Fruit fly (Drosophila melanogaster): ENCODE data around the gene CG42249.

CG42249 gene

DNA sequence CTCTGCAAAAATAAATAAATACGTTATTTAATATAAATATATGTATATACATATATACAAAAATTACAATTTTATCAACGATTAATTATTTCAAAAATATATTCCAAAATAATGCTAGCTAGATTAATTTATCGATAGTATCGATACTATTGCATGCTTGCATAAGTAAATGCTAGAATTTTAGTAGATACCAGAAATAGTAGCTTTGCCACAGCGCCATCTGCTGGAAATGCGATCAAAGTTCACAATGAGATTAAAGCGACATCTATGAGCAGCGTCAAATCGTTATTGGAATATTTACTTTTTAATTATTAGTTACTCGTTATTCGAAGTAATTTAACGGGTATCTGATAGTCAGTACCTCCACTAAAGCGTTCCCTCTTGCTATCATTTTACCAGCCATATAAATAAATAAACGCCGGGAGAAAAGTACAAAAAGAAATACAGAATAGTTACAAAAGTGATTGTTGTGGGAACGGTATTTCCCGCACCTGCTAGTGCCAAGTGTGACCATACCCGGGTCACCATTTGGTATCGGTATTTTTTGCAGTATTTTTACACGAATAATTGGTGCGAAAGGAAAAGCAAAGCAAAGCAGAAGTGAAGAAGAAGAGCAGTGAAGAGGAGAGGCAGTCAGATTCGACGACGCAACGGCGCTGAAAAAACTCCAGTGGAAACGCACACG is 57.9 kb downstream of the CG42249 start, which contains the start of the genes rtv and Dlic (continued):
- no peak for TF ChIP-seq CG7368 (GFP tag; optimal IDR thresholded peaks at IDR 0.05)
- TF ChIP-seq lz (GFP tag; optimal IDR thresholded peaks at IDR 0.05): peak; percentile 44
- no peak for TF ChIP-seq fd85E (GFP tag; optimal IDR thresholded peaks at IDR 0.05)
- no peak for TF ChIP-seq dac (GFP tag; optimal IDR thresholded peaks at IDR 0.05)
- TF ChIP-seq CG11902 (GFP tag; optimal IDR thresholded peaks at IDR 0.05): no peak
- peak; percentile 4 for TF ChIP-seq pdm3 (GFP tag; optimal IDR thresholded peaks at IDR 0.05)
- no peak for TF ChIP-seq fd59A (GFP tag; optimal IDR thresholded peaks at IDR 0.05)
- TF ChIP-seq CG8119 (GFP tag; IDR thresholded peaks at IDR 0.05): no peak
- no peak for TF ChIP-seq OdsH (GFP tag; optimal IDR thresholded peaks at IDR 0.05)
- no peak for TF ChIP-seq Sox14 (GFP tag; optimal IDR thresholded peaks at IDR 0.05)
- TF ChIP-seq Smox (GFP tag; optimal IDR thresholded peaks at IDR 0.05): no peak
- TF ChIP-seq Ets21C (GFP tag; optimal IDR thresholded peaks at IDR 0.05): peak; percentile 19
- TF ChIP-seq CG10631 (GFP tag; optimal IDR thresholded peaks at IDR 0.05): no peak
- peak; percentile 0 for TF ChIP-seq acj6 (GFP tag; optimal IDR thresholded peaks at IDR 0.05)
- peak; percentile 78 for TF ChIP-seq svp (GFP tag)
- no peak for TF ChIP-seq CG1621 (tag; optimal IDR thresholded peaks at IDR 0.05)
- peak; percentile 41 for TF ChIP-seq CG31627 (GFP tag; optimal IDR thresholded peaks at IDR 0.05)
- TF ChIP-seq Eip78C (GFP tag): peak; percentile 14
- TF ChIP-seq Ets96B (tag; optimal IDR thresholded peaks at IDR 0.05): no peak
- no peak for TF ChIP-seq CG15336 (GFP tag; IDR thresholded peaks at IDR 0.05)
- no peak for TF ChIP-seq Gug (GFP tag; IDR thresholded peaks at IDR 0.05)

DNA sequence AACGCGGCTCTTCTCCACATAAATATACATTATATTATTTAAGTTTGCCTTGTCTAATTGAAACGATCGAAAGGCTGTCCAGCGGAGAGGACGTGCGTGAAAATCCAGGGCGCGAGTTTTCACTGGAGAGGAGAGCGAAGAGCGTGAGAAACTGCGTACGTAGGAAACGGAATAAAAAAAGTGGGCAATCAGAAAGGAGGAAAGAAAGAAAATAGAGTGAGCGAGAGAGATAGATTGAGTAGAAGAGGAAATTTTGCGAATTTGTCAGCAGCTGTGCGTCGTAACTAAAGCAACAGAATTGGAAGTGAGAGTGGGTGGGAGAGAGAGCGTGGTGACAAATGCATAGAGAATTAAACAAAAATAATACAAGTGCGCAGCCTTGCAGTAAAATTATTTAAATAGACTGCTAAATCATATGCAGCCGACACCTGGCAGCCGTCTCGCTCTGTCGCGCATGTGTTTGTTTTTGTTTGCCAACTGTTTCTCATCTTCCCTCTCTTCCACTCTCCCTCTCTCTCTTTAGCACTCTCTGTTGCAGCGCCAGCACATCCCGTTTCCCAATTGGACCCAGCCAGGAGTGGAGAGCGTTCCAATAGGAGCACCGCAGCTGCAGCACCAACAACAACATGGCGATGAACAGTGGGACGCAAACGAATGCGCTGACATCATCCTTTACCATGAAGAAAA is 58.6 kb downstream of the CG42249 start:
- TF ChIP-seq eg (GFP tag; IDR thresholded peaks at IDR 0.05) (peak; percentile 14; the same call in 1 of the 3 replicates), fkh (GFP tag; optimal IDR thresholded peaks at IDR 0.05) (peak; percentile 63), CG16779 (tag; optimal IDR thresholded peaks at IDR 0.05) (no peak), dac (GFP tag; optimal IDR thresholded peaks at IDR 0.05) (no peak), CG34406 (GFP tag; optimal IDR thresholded peaks at IDR 0.05) (peak; percentile 24), cyc (GFP tag; optimal IDR thresholded peaks at IDR 0.05) (no peak), CG31627 (GFP tag; optimal IDR thresholded peaks at IDR 0.05) (no peak), CG8632 (GFP tag; optimal IDR thresholded peaks at IDR 0.05) (no peak), salr (GFP tag; optimal IDR thresholded peaks at IDR 0.05) (no peak), CG8119 (GFP tag; IDR thresholded peaks at IDR 0.05) (no peak), svp (GFP tag) (no peak), dsx (GFP tag; optimal IDR thresholded peaks at IDR 0.05; ENCODE audit: poor library complexity, severe bottlenecking) (peak; percentile 38), Sox102F (GFP tag; optimal IDR thresholded peaks at IDR 0.05) (no peak), Sox14 (GFP tag; optimal IDR thresholded peaks at IDR 0.05) (peak; percentile 17), esn (GFP tag; optimal IDR thresholded peaks at IDR 0.05) (peak; percentile 9), CG7368 (GFP tag; optimal IDR thresholded peaks at IDR 0.05) (no peak), CG6808 (GFP tag; optimal IDR thresholded peaks at IDR 0.05) (peak; percentile 8), Sox15 (GFP tag; optimal IDR thresholded peaks at IDR 0.05) (no peak), OdsH (GFP tag; optimal IDR thresholded peaks at IDR 0.05) (no peak), pdm3 (GFP tag; optimal IDR thresholded peaks at IDR 0.05) (no peak), Ets21C (GFP tag; optimal IDR thresholded peaks at IDR 0.05) (no peak), CG6276 (GFP tag; optimal IDR thresholded peaks at IDR 0.05) (no peak), Ets96B (tag; optimal IDR thresholded peaks at IDR 0.05) (no peak), vri (GFP tag; optimal IDR thresholded peaks at IDR 0.05) (no peak), CG6792 (GFP tag; optimal IDR thresholded peaks at IDR 0.05) (no peak), CG11762 (GFP tag; optimal IDR thresholded peaks at IDR 0.05; ENCODE audit: insufficient read depth) (no peak), Eip78C (GFP tag) (peak; percentile 75), CG8319 (GFP tag; optimal IDR thresholded peaks at IDR 0.05) (no peak), Eip75B (GFP tag; optimal IDR thresholded peaks at IDR 0.05) (no peak), topi (GFP tag; optimal IDR thresholded peaks at IDR 0.05) (no peak), lz (GFP tag; optimal IDR thresholded peaks at IDR 0.05) (no peak), CG4318 (GFP tag; optimal IDR thresholded peaks at IDR 0.05) (no peak), Met (GFP tag; optimal IDR thresholded peaks at IDR 0.05) (no peak), CG15336 (GFP tag; IDR thresholded peaks at IDR 0.05) (no peak; the same call in 1 of the 2 replicates), ss (GFP tag; optimal IDR thresholded peaks at IDR 0.05) (peak; percentile 40), CG3032 (tag; optimal IDR thresholded peaks at IDR 0.05) (no peak), fd59A (GFP tag; optimal IDR thresholded peaks at IDR 0.05) (no peak), Hr38 (GFP tag; optimal IDR thresholded peaks at IDR 0.05) (no peak), CG9139 (GFP tag; optimal IDR thresholded peaks at IDR 0.05) (peak; percentile 25), CG11902 (GFP tag; optimal IDR thresholded peaks at IDR 0.05) (no peak)
